Fruit fly (Drosophila melanogaster) whole organism, embryonic: ENCODE measurements around the gene cactin.
A peak's percentile ranks its signal among the peaks of the same experiment; 100 is the strongest.

Source experiments
- CG10431 ChIP-seq: fragments of 200-800 bp; sonication (Bioruptor generic); optimal IDR thresholded peaks from 3 replicates; lab custom pipeline; 2018; ENCODE audit warnings: missing biosample characterization, mild to moderate bottlenecking, missing genetic modification characterization
- CG12236 ChIP-seq: fragments of 200-800 bp; sonication (Bioruptor generic); optimal IDR thresholded peaks from 2 replicates; lab custom pipeline; 2016; ENCODE audit warnings: missing biosample characterization, missing genetic modification characterization
- CG14710 ChIP-seq: fragments of 200-800 bp; sonication (Bioruptor generic); optimal IDR thresholded peaks from 3 replicates; lab custom pipeline; 2019; ENCODE audit warnings: missing biosample characterization, mild to moderate bottlenecking, missing genetic modification characterization, moderate library complexity
- CG15011 ChIP-seq: fragments of 200-800 bp; sonication (Bioruptor generic); optimal IDR thresholded peaks from 3 replicates; lab custom pipeline; 2018; ENCODE audit warnings: missing biosample characterization, mild to moderate bottlenecking, missing genetic modification characterization
- CG15073 ChIP-seq: fragments of 200-800 bp; sonication (Bioruptor generic); optimal IDR thresholded peaks from 2 replicates; lab custom pipeline; 2016; ENCODE audit warnings: missing biosample characterization, missing genetic modification characterization
- CG1647 ChIP-seq: fragments of 200-800 bp; sonication (Bioruptor generic); optimal IDR thresholded peaks from 3 replicates; lab custom pipeline; 2016; ENCODE audit warnings: missing biosample characterization, missing genetic modification characterization
- CG16815 ChIP-seq: fragments of 200-800 bp; sonication (Bioruptor generic); optimal IDR thresholded peaks from 3 replicates; lab custom pipeline; 2017; ENCODE audit warnings: missing biosample characterization, mild to moderate bottlenecking, missing genetic modification characterization
- CG18619 ChIP-seq: fragments of 200-800 bp; sonication (Bioruptor generic); optimal IDR thresholded peaks from 3 replicates; lab custom pipeline; 2017; ENCODE audit warnings: missing biosample characterization, mild to moderate bottlenecking, missing genetic modification characterization
- CG31441 ChIP-seq: fragments of 200-800 bp; sonication (Bioruptor generic); IDR thresholded peaks from 2 replicates; pipeline ENCODE4 v1.3.6; 2022; ENCODE audit warnings: missing biosample characterization, missing genetic modification characterization
- CG3995 ChIP-seq: fragments of 200-800 bp; sonication (Bioruptor generic); optimal IDR thresholded peaks from 3 replicates; lab custom pipeline; 2016; ENCODE audit warnings: missing biosample characterization, missing genetic modification characterization
- CG4707 ChIP-seq: fragments of 200-800 bp; sonication (Bioruptor generic); optimal IDR thresholded peaks from 2 replicates; lab custom pipeline; 2018; ENCODE audit warnings: missing biosample characterization, mild to moderate bottlenecking, missing genetic modification characterization, moderate library complexity
- CG8281 ChIP-seq: fragments of 200-800 bp; sonication (Bioruptor generic); optimal IDR thresholded peaks from 2 replicates; lab custom pipeline; 2018; ENCODE audit warnings: missing biosample characterization, mild to moderate bottlenecking, missing genetic modification characterization, moderate library complexity
- Chrac-16 ChIP-seq: fragments of 200-800 bp; sonication (Bioruptor generic); optimal IDR thresholded peaks from 3 replicates; lab custom pipeline; 2016; ENCODE audit warnings: missing biosample characterization, missing genetic modification characterization
- CoRest ChIP-seq: fragments of 200-800 bp; sonication (Bioruptor generic); optimal IDR thresholded peaks from 3 replicates; lab custom pipeline; 2018; ENCODE audit warnings: missing biosample characterization, mild to moderate bottlenecking, missing genetic modification characterization, moderate library complexity
- Doc2 ChIP-seq: fragments of 200-800 bp; sonication (Bioruptor generic); IDR thresholded peaks from 2 replicates; pipeline ENCODE4 v1.3.6; 2022; ENCODE audit warnings: missing biosample characterization, missing genetic modification characterization
- Dp ChIP-seq: fragments of 200-800 bp; sonication (Bioruptor generic); optimal IDR thresholded peaks from 2 replicates; lab custom pipeline; 2018; ENCODE audit warnings: missing biosample characterization, mild to moderate bottlenecking, missing genetic modification characterization, moderate library complexity
- Eip74EF ChIP-seq, 2 experiments: fragments of 200-800 bp in 1 of 2; fragments of >200 bp in 1 of 2; sonication (Bioruptor generic) in 1 of 2; optimal IDR thresholded peaks; 2 replicates each; lab custom pipeline; 2017 to 2019; ENCODE audit warnings: missing biosample characterization in 2 of 2, missing genetic modification characterization in 2 of 2, mild to moderate bottlenecking in 1 of 2, moderate library complexity in 1 of 2
- Ets97D ChIP-seq: fragments of 200-800 bp; sonication (Bioruptor generic); optimal IDR thresholded peaks from 3 replicates; lab custom pipeline; 2016; ENCODE audit warnings: missing biosample characterization, missing genetic modification characterization
- HLHmδ ChIP-seq: fragments of 200-800 bp; sonication (Bioruptor generic); optimal IDR thresholded peaks from 2 replicates; lab custom pipeline; 2018; ENCODE audit warnings: missing biosample characterization, mild to moderate bottlenecking, missing genetic modification characterization, moderate library complexity
- Max ChIP-seq: fragments of 200-800 bp; sonication (Bioruptor generic); optimal IDR thresholded peaks from 2 replicates; lab custom pipeline; 2016; ENCODE audit warnings: missing biosample characterization, mild to moderate bottlenecking, missing genetic modification characterization
- Nf-YB ChIP-seq: fragments of 200-800 bp; sonication (Bioruptor generic); optimal IDR thresholded peaks from 3 replicates; lab custom pipeline; 2019; ENCODE audit warnings: missing biosample characterization, mild to moderate bottlenecking, missing genetic modification characterization, moderate library complexity
- Rx ChIP-seq: fragments of 200-800 bp; sonication (Bioruptor generic); IDR thresholded peaks from 2 replicates; pipeline ENCODE4 v1.3.6; 2022; ENCODE audit warnings: missing biosample characterization, missing genetic modification characterization
- Side ChIP-seq: fragments of 200-800 bp; sonication (Bioruptor generic); optimal IDR thresholded peaks from 2 replicates; lab custom pipeline; 2016; ENCODE audit warnings: missing biosample characterization, missing genetic modification characterization
- al ChIP-seq: fragments of 200-800 bp; sonication (Bioruptor generic); IDR thresholded peaks from 2 replicates; pipeline ENCODE4 v1.3.6; 2022; ENCODE audit warnings: missing biosample characterization, missing genetic modification characterization
- bab2 ChIP-seq: fragments of 200-800 bp; sonication (Bioruptor generic); optimal IDR thresholded peaks from 2 replicates; lab custom pipeline; 2016; ENCODE audit warnings: missing biosample characterization, missing genetic modification characterization
- bcd ChIP-seq: fragments of 200-800 bp; sonication (Bioruptor generic); optimal IDR thresholded peaks from 2 replicates; lab custom pipeline; 2017; ENCODE audit warnings: missing biosample characterization, mild to moderate bottlenecking, missing genetic modification characterization
- bsh ChIP-seq, 2 experiments: fragments of 200-800 bp; sonication (Bioruptor generic); optimal IDR thresholded peaks; 2 replicates each; lab custom pipeline; 2017 to 2018; ENCODE audit warnings: mild to moderate bottlenecking in 2 of 2, missing biosample characterization in 2 of 2, missing genetic modification characterization in 2 of 2, moderate library complexity in 1 of 2
- crp ChIP-seq, 2 experiments: fragments of 200-800 bp; sonication (Bioruptor generic); optimal IDR thresholded peaks; 2 replicates in 1 of 2; 3 replicates in 1 of 2; lab custom pipeline; 2017; ENCODE audit warnings: missing biosample characterization in 2 of 2, missing genetic modification characterization in 2 of 2, mild to moderate bottlenecking in 1 of 2, moderate library complexity in 1 of 2
- esg ChIP-seq: fragments of 200-800 bp; sonication (Bioruptor generic); conservative IDR thresholded peaks from 2 replicates; pipeline ENCODE4 v1.3.6; 2022; ENCODE audit warnings: missing biosample characterization, missing genetic modification characterization
- eyg ChIP-seq: fragments of 200-800 bp; sonication (Bioruptor generic); optimal IDR thresholded peaks from 3 replicates; lab custom pipeline; 2016; ENCODE audit warnings: missing biosample characterization, missing genetic modification characterization
- fd96Cb ChIP-seq: fragments of 200-800 bp; sonication (Bioruptor generic); optimal IDR thresholded peaks from 2 replicates; lab custom pipeline; 2018; ENCODE audit warnings: missing biosample characterization, mild to moderate bottlenecking, missing genetic modification characterization, moderate library complexity
- inv ChIP-seq: fragments of 200-800 bp; sonication (Bioruptor generic); IDR thresholded peaks from 2 replicates; pipeline ENCODE4 v1.3.6; 2022; ENCODE audit warnings: missing biosample characterization, missing genetic modification characterization; ENCODE audit not compliant: partially characterized antibody
- jing ChIP-seq: fragments of 200-800 bp; sonication (Bioruptor generic); optimal IDR thresholded peaks from 2 replicates; lab custom pipeline; 2018; ENCODE audit warnings: missing biosample characterization, mild to moderate bottlenecking, missing genetic modification characterization
- ken ChIP-seq: fragments of 200-800 bp; sonication (Bioruptor generic); IDR thresholded peaks from 3 replicates; pipeline ENCODE4 v1.3.6; 2022; ENCODE audit warnings: missing biosample characterization, missing genetic modification characterization
- knrl ChIP-seq: fragments of 200-800 bp; sonication (Bioruptor generic); IDR thresholded peaks from 3 replicates; pipeline ENCODE4 v1.3.6; 2022; ENCODE audit warnings: missing biosample characterization, missing genetic modification characterization; ENCODE audit not compliant: partially characterized antibody
- maf-S ChIP-seq: fragments of 200-800 bp; sonication (Bioruptor generic); optimal IDR thresholded peaks from 2 replicates; lab custom pipeline; 2016; ENCODE audit warnings: missing biosample characterization, missing genetic modification characterization
- nmo ChIP-seq: fragments of 200-800 bp; sonication (Bioruptor generic); optimal IDR thresholded peaks from 2 replicates; lab custom pipeline; 2018; ENCODE audit warnings: missing biosample characterization, mild to moderate bottlenecking, missing genetic modification characterization, moderate library complexity
- oc ChIP-seq: fragments of 200-800 bp; sonication (Bioruptor generic); optimal IDR thresholded peaks from 2 replicates; lab custom pipeline; 2018; ENCODE audit warnings: missing biosample characterization, mild to moderate bottlenecking, missing genetic modification characterization, moderate library complexity
- peb ChIP-seq: fragments of 200-800 bp; sonication (Bioruptor generic); IDR thresholded peaks from 2 replicates; pipeline ENCODE4 v1.3.6; 2022; ENCODE audit warnings: missing biosample characterization, missing genetic modification characterization
- prd ChIP-seq, 3 experiments: fragments of >200 bp in 2 of 3; fragments of 200-800 bp in 1 of 3; sonication (Bioruptor generic) in 1 of 3; optimal IDR thresholded peaks in 2 of 3; IDR thresholded peaks in 1 of 3; 2 replicates in 2 of 3; 3 replicates in 1 of 3; pipeline versions ENCODE4 v1.3.6 to Lab custom; 2017 to 2022; ENCODE audit warnings: missing biosample characterization in 1 of 3, missing genetic modification characterization in 1 of 3
- ranshi ChIP-seq: fragments of 200-800 bp; sonication (Bioruptor generic); IDR thresholded peaks from 2 replicates; pipeline ENCODE4 v1.3.6; 2022; ENCODE audit warnings: missing biosample characterization, missing genetic modification characterization
- row ChIP-seq: fragments of 200-800 bp; sonication (Bioruptor generic); IDR thresholded peaks from 3 replicates; pipeline ENCODE4 v1.3.6; 2022; ENCODE audit warnings: missing biosample characterization, missing genetic modification characterization
- shn ChIP-seq: fragments of 200-800 bp; sonication (Bioruptor generic); optimal IDR thresholded peaks from 3 replicates; lab custom pipeline; 2016; ENCODE audit warnings: missing biosample characterization, missing genetic modification characterization
- sisA ChIP-seq: fragments of 200-800 bp; sonication (Bioruptor generic); IDR thresholded peaks from 2 replicates; pipeline ENCODE4 v1.3.6; 2022; ENCODE audit warnings: missing biosample characterization, missing genetic modification characterization
- slp2 ChIP-seq: fragments of 200-800 bp; sonication (Bioruptor generic); optimal IDR thresholded peaks from 2 replicates; lab custom pipeline; 2016; ENCODE audit warnings: missing biosample characterization, missing genetic modification characterization
- tin ChIP-seq: fragments of 200-800 bp; sonication (Bioruptor generic); optimal IDR thresholded peaks from 3 replicates; lab custom pipeline; 2016; ENCODE audit warnings: missing biosample characterization, missing genetic modification characterization
- z ChIP-seq: fragments of 200-800 bp; sonication (Bioruptor generic); IDR thresholded peaks from 3 replicates; pipeline ENCODE4 v1.3.6; 2022; ENCODE audit warnings: missing biosample characterization, missing genetic modification characterization
- zen2 ChIP-seq: fragments of 200-800 bp; sonication (Bioruptor generic); IDR thresholded peaks from 3 replicates; pipeline ENCODE4 v1.3.6; 2022; ENCODE audit warnings: missing biosample characterization, missing genetic modification characterization; ENCODE audit not compliant: partially characterized antibody

Gene cactin

DNA sequence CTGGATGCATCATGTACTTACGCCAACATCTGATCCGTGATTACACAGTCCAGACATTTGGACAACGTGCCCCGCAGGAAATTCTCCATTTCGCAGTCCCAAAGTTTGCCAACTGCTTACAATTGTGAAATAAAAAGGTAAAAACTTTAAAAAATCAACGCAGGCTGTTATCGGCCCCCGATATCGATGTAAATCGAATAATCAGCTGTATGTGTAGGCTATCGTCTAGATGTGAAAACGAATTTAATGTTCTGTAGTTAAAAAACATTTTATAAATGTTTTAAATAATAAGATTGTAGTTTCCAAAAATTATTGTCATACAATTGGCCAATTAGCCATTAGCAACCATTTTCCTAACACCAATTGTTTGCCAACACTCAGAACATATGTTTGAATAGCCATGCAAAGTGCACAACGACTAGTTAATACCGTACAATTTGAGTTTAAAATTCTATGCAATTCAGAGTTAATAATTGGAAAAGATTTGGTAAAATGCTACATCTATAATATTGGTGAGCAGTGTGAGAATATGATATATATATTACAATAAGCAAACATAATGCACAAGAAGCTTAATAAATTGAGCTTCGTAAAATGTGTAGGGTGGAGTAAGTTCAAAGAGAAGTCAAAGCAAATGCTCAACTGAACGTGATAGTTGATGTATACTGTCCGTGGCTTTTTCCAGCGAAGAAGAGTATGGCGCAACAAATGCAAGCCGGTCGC, 5.8 kb downstream of the cactin start, which contains the start of the genes CG11710 and mal (continued):
- no peak for TF ChIP-seq Eip74EF (GFP tag; optimal IDR thresholded peaks at IDR 0.05; lab: Kevin White, UChicago)
- peak; percentile 56; the same call in 1 of the 2 replicates for TF ChIP-seq al (GFP tag; lab: Robert Waterston, UW)
- TF ChIP-seq bcd (GFP tag; lab: Kevin White, UChicago) = peak; percentile 78
- no peak for TF ChIP-seq CG16815 (GFP tag; lab: Kevin White, UChicago)
- TF ChIP-seq CG15011 (GFP tag; lab: Kevin White, UChicago) = no peak
- TF ChIP-seq Ets97D = peak; percentile 44
- peak; percentile 81 for TF ChIP-seq fd96Cb (tag; lab: Kevin White, UChicago)
- TF ChIP-seq slp2 = peak; percentile 64
- TF ChIP-seq CG14710 (tag; lab: Kevin White, UChicago) = peak; percentile 80
- TF ChIP-seq Rx (GFP tag; lab: Robert Waterston, UW) = no peak; the same call in 1 of the 2 replicates
- peak; percentile 80 for TF ChIP-seq esg (GFP tag; lab: Robert Waterston, UW)
- TF ChIP-seq bsh (GFP tag; optimal IDR thresholded peaks at IDR 0.05; lab: Kevin White, UChicago) = peak; percentile 40 to 69
- peak; percentile 82 for TF ChIP-seq tin (GFP tag; lab: Kevin White, UChicago)
- TF ChIP-seq CG4707 (GFP tag; lab: Kevin White, UChicago) = peak; percentile 41
- peak; percentile 61; the same call in 1 of the 2 replicates for TF ChIP-seq peb (GFP tag; lab: Robert Waterston, UW)
- TF ChIP-seq ranshi = peak; percentile 60; the same call in 1 of the 2 replicates
- no peak for TF ChIP-seq jing (GFP tag; lab: Kevin White, UChicago)
- peak; percentile 71 for TF ChIP-seq eyg
- peak; percentile 84 for TF ChIP-seq CoRest (tag; lab: Kevin White, UChicago)
- TF ChIP-seq nmo (GFP tag; lab: Kevin White, UChicago) = peak; percentile 91
- peak; percentile 85 for TF ChIP-seq bab2
- TF ChIP-seq CG12236 (GFP tag; lab: Kevin White, UChicago) = no peak
- no peak for TF ChIP-seq CG15073 (GFP tag; lab: Kevin White, UChicago)
- TF ChIP-seq shn (GFP tag; lab: Kevin White, UChicago) = peak; percentile 30
- no peak for TF ChIP-seq prd (optimal IDR thresholded peaks at IDR 0.05; lab: Kevin White, UChicago)
- TF ChIP-seq prd (GFP tag; IDR thresholded peaks at IDR 0.05; lab: Robert Waterston, UW) = peak; percentile 81
- no peak for TF ChIP-seq ken (GFP tag; lab: Robert Waterston, UW)
- TF ChIP-seq Max = peak; percentile 72
- TF ChIP-seq row (GFP tag; lab: Robert Waterston, UW) = peak; percentile 95
- TF ChIP-seq sisA = peak; percentile 72
- TF ChIP-seq CG1647 (GFP tag; lab: Kevin White, UChicago) = peak; percentile 70
- TF ChIP-seq CG10431 (GFP tag; lab: Kevin White, UChicago) = no peak
- TF ChIP-seq Chrac-16 (GFP tag; lab: Kevin White, UChicago) = peak; percentile 65
- TF ChIP-seq CG3995 (GFP tag; lab: Kevin White, UChicago) = peak; percentile 66
- TF ChIP-seq inv (GFP tag; lab: Robert Waterston, UW) = no peak
- TF ChIP-seq zen2 (GFP tag; lab: Robert Waterston, UW) = no peak
- no peak for TF ChIP-seq CG8281 (tag; lab: Kevin White, UChicago)
- TF ChIP-seq maf-S (GFP tag; lab: Kevin White, UChicago) = peak; percentile 48
- TF ChIP-seq Doc2 (GFP tag; lab: Robert Waterston, UW) = no peak
- TF ChIP-seq knrl (GFP tag; lab: Robert Waterston, UW) = no peak
- TF ChIP-seq Side (GFP tag; lab: Kevin White, UChicago) = peak; percentile 44
- no peak for TF ChIP-seq CG18619 (GFP tag; lab: Kevin White, UChicago)
- TF ChIP-seq CG31441 (GFP tag; lab: Robert Waterston, UW) = peak; percentile 83
- TF ChIP-seq crp (GFP tag; optimal IDR thresholded peaks at IDR 0.05; lab: Kevin White, UChicago) = peak in 1 of 2 experiments; percentile 82
- no peak for TF ChIP-seq oc (tag; lab: Kevin White, UChicago)
- TF ChIP-seq z (GFP tag; lab: Robert Waterston, UW) = no peak
- TF ChIP-seq Nf-YB = peak; percentile 33
- no peak for TF ChIP-seq HLHmδ (GFP tag; lab: Kevin White, UChicago)
- peak; percentile 12 for TF ChIP-seq Dp (GFP tag; lab: Kevin White, UChicago)
